Fruit fly (Drosophila melanogaster): Measurements from ENCODE around the gene VAChT.

Gene VAChT

DNA sequence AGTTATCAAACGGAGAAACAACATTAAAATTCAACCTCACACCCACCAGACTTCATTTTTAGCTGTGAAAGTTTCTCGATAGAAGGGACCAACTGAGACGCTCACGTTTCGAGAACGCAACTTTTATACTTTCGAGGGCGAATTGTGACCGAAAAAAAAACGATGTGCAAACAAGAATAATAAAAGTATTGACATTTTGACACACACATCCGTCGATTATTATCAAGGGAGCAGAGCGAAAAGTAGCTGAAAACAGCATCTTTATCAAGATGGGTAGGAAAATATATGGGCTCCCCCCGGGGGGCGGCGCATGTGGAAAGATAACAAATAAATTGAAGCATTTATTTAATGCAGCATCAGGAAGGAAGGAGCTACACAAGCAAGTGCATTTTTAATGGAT, 11.7 kb upstream of the VAChT start, which contains the start of gene CG14300:
CG14300 (minus strand) TSS at position 101 of the 400 bp plus-strand sequence.
- no peak for TF ChIP-seq CTCF (optimal IDR thresholded peaks at IDR 0.05)
- TF ChIP-seq CG8478 (optimal IDR thresholded peaks at IDR 0.05) = no peak

DNA sequence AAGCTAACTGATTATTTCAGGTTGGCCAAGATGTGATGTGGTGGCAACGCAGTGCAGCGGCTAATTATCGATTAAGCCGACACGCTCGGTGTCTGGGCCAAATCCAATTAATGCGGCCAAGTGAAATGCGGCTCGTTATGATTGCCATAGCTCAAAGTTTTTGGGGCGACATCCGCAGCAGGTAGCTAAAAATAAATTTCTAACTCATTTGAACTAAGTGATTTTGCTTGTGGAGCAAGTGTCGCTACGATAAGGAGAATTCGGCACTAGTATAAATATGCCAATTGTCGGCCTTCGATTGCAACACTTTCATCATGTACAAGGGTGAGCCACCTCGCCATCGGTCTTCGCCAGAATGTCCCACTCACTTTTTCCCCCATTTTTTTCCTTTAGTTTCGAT, 10.3 kb upstream of the VAChT start, which contains the start of gene CG34282:
CG34282 (plus strand) TSS at position 301 of the 400 bp plus-strand sequence.
- TF ChIP-seq CTCF (optimal IDR thresholded peaks at IDR 0.05) = no peak
- TF ChIP-seq CG8478 (optimal IDR thresholded peaks at IDR 0.05) = no peak

DNA sequence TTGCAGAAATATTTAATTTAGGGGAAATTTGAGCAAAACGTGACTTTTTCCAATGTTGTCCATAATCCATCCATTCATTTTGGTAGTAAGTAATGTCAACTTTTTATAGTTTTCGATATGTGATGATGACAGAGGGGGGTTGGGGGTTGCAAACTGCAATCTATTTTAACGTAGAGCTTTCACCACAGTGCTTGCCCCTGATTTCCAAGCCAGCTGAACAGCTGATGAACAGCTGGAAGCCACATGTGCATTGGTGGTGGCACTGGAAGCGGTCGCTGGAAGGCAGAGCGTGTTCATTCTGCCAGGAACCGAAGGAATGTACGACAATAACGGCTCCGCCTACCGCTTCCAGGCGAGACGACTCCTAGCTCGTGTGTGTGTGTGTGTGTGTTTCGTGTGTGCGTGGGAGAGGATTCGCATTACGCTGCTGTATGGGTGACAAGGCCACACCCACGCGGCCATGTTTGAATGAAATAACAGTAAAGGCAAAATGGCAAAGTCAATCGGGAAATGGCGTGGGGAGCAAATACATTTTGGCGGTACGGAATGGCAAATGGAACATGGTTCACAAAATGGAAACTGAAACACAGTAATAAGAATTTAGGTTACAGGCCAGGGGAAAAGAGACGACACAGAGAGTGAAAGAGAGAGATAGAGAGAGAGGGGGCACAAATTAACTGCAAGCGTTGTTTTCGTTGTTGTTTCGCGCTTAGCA, 6.3 kb upstream of the VAChT start:
- TF ChIP-seq CTCF (optimal IDR thresholded peaks at IDR 0.05) (no peak), CG8478 (optimal IDR thresholded peaks at IDR 0.05) (no peak)

DNA sequence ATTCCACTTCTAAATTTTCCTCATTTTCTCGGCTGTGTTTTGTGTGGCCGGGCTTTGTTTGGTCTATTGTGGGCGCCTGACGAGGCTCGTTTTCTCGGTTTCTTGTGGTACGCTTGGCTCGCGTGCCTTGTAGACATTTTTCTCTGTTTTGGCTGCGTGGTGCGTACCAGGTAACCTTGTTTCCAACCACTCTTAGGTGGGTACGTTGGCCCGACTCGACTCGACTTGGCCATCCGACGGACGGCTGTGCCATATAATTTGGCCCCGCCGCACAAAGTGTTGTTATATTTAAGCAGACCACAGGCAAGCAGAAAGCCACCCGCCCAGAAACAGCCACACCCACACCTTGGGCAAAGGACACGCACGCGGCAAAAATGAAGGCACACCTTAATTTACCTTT, 1.8 kb upstream of the VAChT start:
- TF ChIP-seq CTCF (optimal IDR thresholded peaks at IDR 0.05) = no peak
- no peak for TF ChIP-seq CG8478 (optimal IDR thresholded peaks at IDR 0.05)

DNA sequence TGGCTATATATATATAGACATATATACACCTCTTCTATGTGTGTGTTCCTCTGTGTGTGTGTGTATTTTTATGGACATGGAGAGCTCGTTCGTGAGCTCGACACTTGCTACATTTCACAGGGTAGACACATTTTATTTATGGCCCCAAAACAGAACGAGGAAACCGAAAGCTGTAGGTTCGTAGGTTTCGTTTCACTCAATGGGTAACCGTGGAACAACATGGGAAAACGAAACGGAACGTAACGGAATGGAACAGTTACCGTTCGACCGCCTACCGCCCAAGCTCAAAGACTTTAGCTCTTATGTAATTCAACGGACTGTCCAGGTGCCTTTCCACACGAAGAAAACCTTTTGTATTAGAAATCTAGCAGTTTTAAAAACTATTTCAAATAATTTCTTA, 988 bp downstream of the VAChT start:
- TF ChIP-seq CG8478 (optimal IDR thresholded peaks at IDR 0.05) (no peak), CTCF (optimal IDR thresholded peaks at IDR 0.05) (no peak)

DNA sequence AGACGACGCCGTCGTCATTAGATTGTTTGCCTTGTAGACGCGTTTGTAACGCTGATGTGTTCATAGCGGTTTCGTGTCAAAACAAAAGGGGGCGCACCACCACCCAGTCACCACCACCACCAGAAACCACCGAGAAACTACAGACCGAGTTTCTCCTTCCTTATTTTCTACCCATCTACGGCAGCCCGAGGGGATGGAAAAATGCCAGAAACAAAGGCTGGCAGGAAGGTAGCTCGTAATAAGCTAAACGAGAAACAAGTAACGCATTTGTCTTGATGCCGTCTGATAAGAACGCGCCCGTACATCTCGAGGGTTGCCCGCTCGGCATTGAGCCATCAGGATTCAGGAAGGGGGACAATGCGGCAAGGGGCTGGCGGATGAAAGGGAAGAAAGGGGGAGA, 2.2 kb downstream of the VAChT start:
- TF ChIP-seq CG8478 (optimal IDR thresholded peaks at IDR 0.05) = no peak
- no peak for TF ChIP-seq CTCF (optimal IDR thresholded peaks at IDR 0.05)

DNA sequence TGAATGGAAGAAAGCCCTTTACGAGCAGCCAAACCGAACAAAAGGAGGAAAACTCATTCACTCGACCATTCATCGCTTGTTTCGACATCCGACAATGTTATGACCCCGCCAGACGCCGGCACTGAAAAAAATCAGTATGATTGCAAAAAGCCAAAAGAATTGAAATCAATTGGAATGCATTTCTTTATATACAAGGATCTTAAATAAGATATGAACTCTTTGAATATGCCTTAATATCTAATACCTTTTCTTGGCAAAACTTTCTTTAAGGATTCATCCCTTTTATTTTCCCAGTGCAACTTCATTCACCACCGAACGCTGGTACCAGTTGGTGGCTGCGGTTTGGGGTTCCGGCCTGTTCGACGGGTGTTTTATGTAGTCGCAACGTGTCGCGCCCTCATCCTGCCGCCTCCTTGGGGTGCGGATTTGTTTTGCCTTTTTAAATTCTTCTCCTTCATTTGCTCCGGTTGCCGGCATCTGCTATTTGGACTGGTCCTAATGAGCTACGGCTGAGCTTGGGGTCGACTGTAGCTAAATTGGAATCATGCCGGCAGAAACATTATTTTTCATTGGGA, 14.6 kb downstream of the VAChT start:
- TF ChIP-seq CG8478 (optimal IDR thresholded peaks at IDR 0.05) (no peak), CTCF (optimal IDR thresholded peaks at IDR 0.05) (no peak)

DNA sequence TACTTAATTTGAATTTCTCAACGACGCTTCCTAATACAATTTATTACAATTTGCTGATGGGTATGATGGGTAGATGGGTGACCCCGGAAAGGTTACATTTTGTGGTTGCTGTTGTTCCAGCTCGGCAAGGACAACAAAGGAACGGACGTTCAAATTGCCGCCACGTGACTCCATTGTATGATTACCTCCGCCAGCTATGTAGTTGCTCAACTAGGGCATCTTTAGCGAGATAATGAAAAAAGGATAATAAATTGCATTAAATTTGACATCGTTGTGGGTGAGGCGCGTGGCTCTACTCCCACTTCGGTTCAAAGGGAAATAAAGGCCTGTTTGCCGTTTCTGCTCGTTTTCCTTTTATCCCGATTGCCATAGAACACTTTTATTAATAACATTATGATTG, 16.1 kb downstream of the VAChT start:
- TF ChIP-seq CTCF (optimal IDR thresholded peaks at IDR 0.05) (no peak), CG8478 (optimal IDR thresholded peaks at IDR 0.05) (no peak)

DNA sequence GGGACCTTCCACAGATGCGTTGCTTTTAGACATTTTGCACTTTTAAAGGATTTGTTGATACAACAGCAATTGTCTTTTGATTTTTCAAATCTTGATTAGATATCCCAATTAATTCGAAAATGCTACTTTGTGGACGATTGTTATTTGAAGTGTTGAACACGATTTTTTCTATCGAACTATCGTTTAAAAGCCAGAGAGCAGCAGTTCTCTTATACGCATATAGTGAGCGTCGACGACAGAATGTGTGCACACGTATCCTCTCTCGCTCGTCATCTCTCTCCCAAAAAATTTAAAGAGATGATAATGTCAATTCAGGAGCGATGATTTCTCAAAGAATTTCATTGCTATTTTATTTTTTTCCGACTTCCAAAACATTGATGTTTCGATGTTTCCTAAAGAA, 17.2 kb downstream of the VAChT start, which contains the start of gene CG34283:
CG34283 (minus strand) TSS at position 101 of the 400 bp plus-strand sequence.
- no peak for TF ChIP-seq CG8478 (optimal IDR thresholded peaks at IDR 0.05)
- no peak for TF ChIP-seq CTCF (optimal IDR thresholded peaks at IDR 0.05)

DNA sequence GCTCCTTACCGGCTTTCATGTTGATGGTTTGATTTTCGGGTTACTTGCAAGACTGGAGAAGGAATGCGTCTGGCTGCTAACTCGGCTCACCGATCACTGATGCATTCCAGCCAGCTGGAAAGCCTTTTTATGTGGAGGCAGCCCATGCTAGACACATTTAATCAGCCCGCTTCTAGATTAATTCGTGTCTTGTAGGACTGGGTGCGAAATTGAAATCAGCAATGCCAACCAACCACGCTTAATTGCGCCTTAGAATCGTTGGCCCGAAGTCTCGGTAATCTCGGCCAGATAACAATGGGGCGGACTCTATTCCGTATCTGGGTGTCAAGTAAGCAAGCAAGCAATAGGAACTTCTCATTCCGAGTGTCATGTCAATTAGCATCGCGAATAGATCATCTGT, 21.0 kb downstream of the VAChT start, which contains the start of gene CG7714:
CG7714 (minus strand) TSS at position 101 of the 400 bp plus-strand sequence.
- TF ChIP-seq CG8478 (optimal IDR thresholded peaks at IDR 0.05) (no peak), CTCF (optimal IDR thresholded peaks at IDR 0.05) (no peak)

DNA sequence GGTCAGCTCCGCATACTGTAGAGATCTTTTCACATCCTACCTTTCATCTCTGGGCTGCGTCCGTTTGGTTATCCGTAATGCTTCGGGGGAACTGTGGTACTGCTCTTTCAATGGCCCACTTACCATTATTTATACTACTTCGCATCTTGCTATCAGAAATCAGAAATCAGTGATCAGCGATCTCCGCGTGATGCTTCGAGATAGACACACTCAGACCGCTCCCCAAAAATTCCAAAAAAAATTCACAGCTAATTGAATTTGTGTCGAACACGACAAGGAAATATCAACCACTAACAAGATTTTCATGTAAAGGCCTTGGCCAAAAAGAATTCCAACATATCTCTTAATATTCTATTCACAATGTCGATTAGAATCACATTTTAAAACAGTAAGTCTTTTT, 23.1 kb downstream of the VAChT start, which contains the start of gene CG7715:
CG7715 (minus strand) TSS at position 101 of the 400 bp plus-strand sequence.
- TF ChIP-seq CTCF (optimal IDR thresholded peaks at IDR 0.05) (no peak), CG8478 (optimal IDR thresholded peaks at IDR 0.05) (no peak)

DNA sequence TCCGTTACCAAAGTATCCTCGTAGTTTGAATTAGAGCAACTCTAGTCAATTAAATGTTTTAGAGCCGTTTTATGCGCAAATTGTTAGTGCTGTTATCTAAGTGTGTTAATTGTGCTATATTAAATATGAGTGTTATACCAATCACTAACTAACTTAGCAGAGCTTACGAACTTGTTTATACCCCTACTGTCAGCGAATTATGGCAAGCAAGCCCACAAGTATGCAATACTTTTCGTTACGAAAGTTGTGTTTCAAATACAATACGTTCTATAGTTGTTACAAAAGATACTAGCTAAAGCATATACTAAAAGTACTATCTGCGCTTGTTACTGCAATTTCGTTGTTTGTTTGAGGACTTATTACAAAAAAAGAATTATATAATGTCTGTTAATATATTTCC, 25.9 kb downstream of the VAChT start:
- TF ChIP-seq CG8478 (optimal IDR thresholded peaks at IDR 0.05) = no peak

DNA sequence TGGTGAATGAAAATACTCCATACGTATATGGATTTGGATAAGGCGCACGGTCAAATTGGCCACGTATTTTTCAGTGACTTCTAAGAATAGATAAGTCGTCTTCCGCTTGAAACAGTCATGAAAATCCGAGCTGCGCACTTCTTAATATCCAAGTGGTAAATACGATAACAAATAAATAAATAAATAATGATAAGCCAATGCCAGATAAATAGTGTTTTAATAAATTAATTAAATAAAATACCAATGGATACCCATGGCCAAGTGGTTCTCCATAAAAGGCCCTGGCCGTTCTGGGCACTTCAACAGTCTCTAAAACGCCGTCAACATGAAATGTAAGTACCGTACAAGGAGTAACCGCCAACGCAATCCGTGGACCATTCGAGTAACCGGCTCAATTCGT, 27.1 kb downstream of the VAChT start, which contains the start of gene CG14302:
CG14302 (plus strand) TSS at position 301 of the 400 bp plus-strand sequence.
- no peak for TF ChIP-seq CG8478 (optimal IDR thresholded peaks at IDR 0.05)
- TF ChIP-seq CTCF (optimal IDR thresholded peaks at IDR 0.05) = no peak

DNA sequence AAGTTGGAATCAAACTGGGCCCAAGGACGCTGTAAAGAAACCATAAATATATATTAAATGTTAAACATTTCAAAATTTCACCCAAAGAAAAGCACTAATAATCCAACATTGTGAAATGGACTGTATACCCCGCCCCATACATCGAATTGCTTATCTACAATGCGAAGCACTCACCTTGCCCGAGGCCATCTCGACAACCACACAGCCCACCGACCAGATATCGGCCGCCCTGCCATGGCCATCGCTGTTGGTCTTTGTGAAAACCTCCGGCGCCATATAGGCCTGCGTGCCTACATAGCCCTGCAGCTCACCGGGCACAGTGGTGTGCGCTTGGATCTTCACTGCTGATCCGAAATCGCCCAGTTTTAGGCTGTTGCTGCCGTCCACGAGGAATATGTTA, 28.3 kb downstream of the VAChT start:
- TF ChIP-seq CG8478 (optimal IDR thresholded peaks at IDR 0.05) (no peak), CTCF (optimal IDR thresholded peaks at IDR 0.05) (no peak)

DNA sequence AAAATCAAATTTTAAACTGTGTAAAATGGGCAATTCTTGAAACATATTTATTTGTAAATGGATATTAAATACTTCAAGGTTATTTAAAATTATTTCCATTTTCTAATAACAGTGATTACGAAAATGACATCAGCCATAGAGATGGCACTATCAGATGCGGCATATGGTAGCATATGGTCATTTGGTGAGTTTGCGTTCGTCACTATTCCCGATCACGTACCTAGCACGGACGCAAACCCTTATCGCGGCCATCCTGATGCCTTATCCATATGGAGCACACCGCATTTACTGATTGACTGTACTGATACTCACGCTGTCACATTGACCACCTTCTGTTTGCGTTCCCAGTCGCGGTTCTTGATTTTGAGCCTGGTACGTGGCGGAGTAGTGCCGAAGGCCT, 32.8 kb downstream of the VAChT start:
- TF ChIP-seq CG8478 (optimal IDR thresholded peaks at IDR 0.05) = no peak
- peak; percentile 4 to 28 for TF ChIP-seq CTCF (optimal IDR thresholded peaks at IDR 0.05)

Measured in S2 (cell line).